Worm (Caenorhabditis elegans): ENCODE measurements around the gene R08A2.7.

ce11 chrV:14711077-14711476, 12.0 kb upstream of the R08A2.7 start, which contains the start of gene ssp-33:
- TF ChIP-seq B0035.1 (tag; optimal IDR thresholded peaks at IDR 0.05) (no peak), aptf-3 (GFP tag; IDR thresholded peaks at IDR 0.05) (no peak), athp-1 (tag; optimal IDR thresholded peaks at IDR 0.05) (no peak), snpc-4 (GFP tag; optimal IDR thresholded peaks at IDR 0.05) (no peak), snpc-4 (tag; optimal IDR thresholded peaks at IDR 0.05) (no peak), mel-28 (tag; optimal IDR thresholded peaks at IDR 0.05; ENCODE audit: borderline replicate concordance) (no peak), sdz-38 (tag; optimal IDR thresholded peaks at IDR 0.05) (no peak), unc-130 (GFP tag; optimal IDR thresholded peaks at IDR 0.05) (no peak), sea-2 (GFP tag; IDR thresholded peaks at IDR 0.05) (no peak), him-1 (tag; optimal IDR thresholded peaks at IDR 0.05) (no peak)
